Worm (Caenorhabditis elegans) whole organism, L4 larva: ENCODE data around the gene dmsr-16.

Source experiments
- daf-8 ChIP-seq: fragments of 200-800 bp; sonication (Bioruptor generic); IDR thresholded peaks from 2 replicates; pipeline ENCODE4 v1.3.6; 2022; ENCODE audit warnings: missing genetic modification characterization, missing compliant biosample characterization
- zip-11 ChIP-seq: fragments of 200-800 bp; sonication (Bioruptor generic); IDR thresholded peaks from 2 replicates; pipeline ENCODE4 v1.3.6; 2022; ENCODE audit warnings: missing genetic modification characterization, missing compliant biosample characterization

ce11 chrV:6782260-6782659 is 26.6 kb downstream of the dmsr-16 start:
- TF ChIP-seq zip-11 (no peak), daf-8 (GFP tag; lab: Robert Waterston, UW) (no peak)
